Worm (Caenorhabditis elegans): ENCODE data around the gene K10B3.5.
A peak's percentile ranks its signal among the peaks of the same experiment; 100 is the strongest.

Gene K10B3.5

ce11 chrX:3099832-3100231 lies 6.4 kb downstream of the K10B3.5 start, which contains the start of gene sec-3 (continued):
- TF ChIP-seq snpc-1.3 (tag; optimal IDR thresholded peaks at IDR 0.05; ENCODE audit: insufficient read depth) (no peak), madf-6 (GFP tag; IDR thresholded peaks at IDR 0.05) (no peak), K12H6.12 (tag; optimal IDR thresholded peaks at IDR 0.05) (peak; percentile 79), Y67H2A.10 (GFP tag; conservative IDR thresholded peaks at IDR 0.05) (no peak), ceh-27 (GFP tag; optimal IDR thresholded peaks at IDR 0.05) (peak; percentile 21), bed-1 (GFP tag; IDR thresholded peaks at IDR 0.05) (no peak), rcor-1 (GFP tag; IDR thresholded peaks at IDR 0.05) (no peak), T07F8.4 (tag; optimal IDR thresholded peaks at IDR 0.05) (no peak), ztf-26 (tag; optimal IDR thresholded peaks at IDR 0.05) (peak; percentile 36), Y53G8AR.9 (GFP tag; conservative IDR thresholded peaks at IDR 0.05) (peak; percentile 79; the same call in 1 of the 2 replicates), dpl-1 (GFP tag; optimal IDR thresholded peaks at IDR 0.05) (peak; percentile 14), D2030.7 (GFP tag; IDR thresholded peaks at IDR 0.05) (no peak), zfh-2 (GFP tag; conservative IDR thresholded peaks at IDR 0.05) (0 out of 2 replicates have a peak, but pooled peaks have one; percentile 34), hrde-1 (tag; optimal IDR thresholded peaks at IDR 0.05; ENCODE audit: borderline replicate concordance) (no peak), egl-44 (GFP tag; IDR thresholded peaks at IDR 0.05) (no peak), unc-130 (GFP tag; optimal IDR thresholded peaks at IDR 0.05) (no peak), nhr-90 (tag; optimal IDR thresholded peaks at IDR 0.05) (peak; percentile 31), ztf-22 (GFP tag; optimal IDR thresholded peaks at IDR 0.05) (peak; percentile 3), nfyb-1 (GFP tag; IDR thresholded peaks at IDR 0.05) (peak; percentile 59; the same call in 1 of the 2 replicates), chd-7 (tag; optimal IDR thresholded peaks at IDR 0.05) (peak; percentile 63), C06A6.2 (GFP tag; conservative IDR thresholded peaks at IDR 0.05) (peak; percentile 28; the same call in 1 of the 2 replicates), tbx-9 (tag; optimal IDR thresholded peaks at IDR 0.05; ENCODE audit: borderline replicate concordance) (no peak), snpc-3.4 (tag; optimal IDR thresholded peaks at IDR 0.05) (peak; percentile 9), hmg-20 (GFP tag; IDR thresholded peaks at IDR 0.05) (peak; percentile 55; the same call in 1 of the 2 replicates), egl-18 (GFP tag; IDR thresholded peaks at IDR 0.05) (no peak), repo-1 (tag; optimal IDR thresholded peaks at IDR 0.05) (peak; percentile 85), somi-1 (GFP tag; optimal IDR thresholded peaks at IDR 0.05) (peak; percentile 35), hmg-1.2 (GFP tag; IDR thresholded peaks at IDR 0.05) (peak; percentile 90), F55B11.4 (tag; optimal IDR thresholded peaks at IDR 0.05; ENCODE audit: borderline replicate concordance, insufficient read depth) (no peak), lin-54 (GFP tag; optimal IDR thresholded peaks at IDR 0.05) (peak; percentile 61), K11D2.4 (GFP tag; IDR thresholded peaks at IDR 0.05) (peak; percentile 77; the same call in 1 of the 2 replicates), lsl-1 (GFP tag; optimal IDR thresholded peaks at IDR 0.05) (no peak), tlf-1 (GFP tag; optimal IDR thresholded peaks at IDR 0.05) (peak; percentile 53), madf-10 (tag; optimal IDR thresholded peaks at IDR 0.05) (peak; percentile 52), dox-1 (GFP tag; IDR thresholded peaks at IDR 0.05) (peak; percentile 86), ekl-4 (GFP tag; IDR thresholded peaks at IDR 0.05) (no peak), nhr-80 (tag; optimal IDR thresholded peaks at IDR 0.05) (peak; percentile 93), F57C9.4 (tag; optimal IDR thresholded peaks at IDR 0.05) (no peak), lin-40 (tag; optimal IDR thresholded peaks at IDR 0.05) (peak; percentile 88), attf-5 (GFP tag; optimal IDR thresholded peaks at IDR 0.05) (peak; percentile 84), gei-17 (GFP tag; optimal IDR thresholded peaks at IDR 0.05) (peak; percentile 51), lin-26 (GFP tag; IDR thresholded peaks at IDR 0.05) (peak; percentile 23; the same call in 1 of the 2 replicates), cebp-2 (GFP tag; IDR thresholded peaks at IDR 0.05) (no peak), let-526 (GFP tag; IDR thresholded peaks at IDR 0.05) (0 out of 2 replicates have a peak, but pooled peaks have one; percentile 12), ztf-18 (tag; optimal IDR thresholded peaks at IDR 0.05) (peak; percentile 98), F22D6.2 (tag; optimal IDR thresholded peaks at IDR 0.05) (peak; percentile 42), hlh-12 (tag; optimal IDR thresholded peaks at IDR 0.05) (no peak), cebp-1 (GFP tag; IDR thresholded peaks at IDR 0.05) (no peak), cebp-1 (tag; optimal IDR thresholded peaks at IDR 0.05) (peak; percentile 83)

Data from whole organism, young adult.